Fruit fly (Drosophila melanogaster): ENCODE measurements around the gene CG11504.

Gene CG11504

dm6 chr3R:30005332-30005979 is 7.8 kb downstream of the CG11504 start:
- TF ChIP-seq Dad (GFP tag; optimal IDR thresholded peaks at IDR 0.05) (no peak), CG4730 (GFP tag; IDR thresholded peaks at IDR 0.05) (no peak), ewg (GFP tag; optimal IDR thresholded peaks at IDR 0.05) (peak; percentile 4), CG17612 (GFP tag; IDR thresholded peaks at IDR 0.05) (no peak), pita (GFP tag; optimal IDR thresholded peaks at IDR 0.05) (no peak), bowl (GFP tag; IDR thresholded peaks at IDR 0.05) (no peak), Dfd (GFP tag; optimal IDR thresholded peaks at IDR 0.05) (no peak), run (tag; optimal IDR thresholded peaks at IDR 0.05) (no peak), Drgx (GFP tag; IDR thresholded peaks at IDR 0.05) (peak; percentile 50), nom (GFP tag; optimal IDR thresholded peaks at IDR 0.05) (peak; percentile 92), CG15696 (tag; optimal IDR thresholded peaks at IDR 0.05) (no peak), CG8359 (GFP tag; optimal IDR thresholded peaks at IDR 0.05; ENCODE audit: borderline replicate concordance) (no peak), BtbVII (GFP tag; optimal IDR thresholded peaks at IDR 0.05) (no peak), nmo (GFP tag; optimal IDR thresholded peaks at IDR 0.05) (no peak), sqz (GFP tag; optimal IDR thresholded peaks at IDR 0.05) (peak; percentile 31), Fer3 (tag; optimal IDR thresholded peaks at IDR 0.05) (no peak), Lim3 (GFP tag; IDR thresholded peaks at IDR 0.05) (no peak), CG12071 (GFP tag; optimal IDR thresholded peaks at IDR 0.05) (no peak), bsh (GFP tag; optimal IDR thresholded peaks at IDR 0.05) (peak in 1 of 2 experiments; percentile 62), CG32772 (GFP tag; IDR thresholded peaks at IDR 0.05) (no peak), CG12942 (GFP tag; optimal IDR thresholded peaks at IDR 0.05) (no peak), Six4 (GFP tag; optimal IDR thresholded peaks at IDR 0.05) (no peak), Doc2 (GFP tag; IDR thresholded peaks at IDR 0.05) (no peak), Jarid2 (GFP tag; optimal IDR thresholded peaks at IDR 0.05) (no peak), CG12769 (tag; optimal IDR thresholded peaks at IDR 0.05) (no peak), ap (GFP tag; IDR thresholded peaks at IDR 0.05) (no peak), CG17802 (tag; optimal IDR thresholded peaks at IDR 0.05) (no peak), CG10462 (GFP tag; optimal IDR thresholded peaks at IDR 0.05) (no peak), CG7372 (GFP tag; IDR thresholded peaks at IDR 0.05) (no peak), CG4854 (GFP tag; optimal IDR thresholded peaks at IDR 0.05) (no peak), CG8290 (GFP tag; optimal IDR thresholded peaks at IDR 0.05) (no peak), CG8290 (tag; optimal IDR thresholded peaks at IDR 0.05) (no peak), CG17359 (tag; optimal IDR thresholded peaks at IDR 0.05) (peak; percentile 86), Nf-YA (GFP tag; IDR thresholded peaks at IDR 0.05) (no peak), stc (GFP tag; IDR thresholded peaks at IDR 0.05) (no peak), pfk (GFP tag; optimal IDR thresholded peaks at IDR 0.05) (no peak), nerfin-1 (tag; optimal IDR thresholded peaks at IDR 0.05) (no peak), croc (GFP tag; conservative IDR thresholded peaks at IDR 0.05) (no peak), pnt (GFP tag; optimal IDR thresholded peaks at IDR 0.05) (no peak), caup (GFP tag; optimal IDR thresholded peaks at IDR 0.05; ENCODE audit: severe bottlenecking) (no peak)

DNA sequence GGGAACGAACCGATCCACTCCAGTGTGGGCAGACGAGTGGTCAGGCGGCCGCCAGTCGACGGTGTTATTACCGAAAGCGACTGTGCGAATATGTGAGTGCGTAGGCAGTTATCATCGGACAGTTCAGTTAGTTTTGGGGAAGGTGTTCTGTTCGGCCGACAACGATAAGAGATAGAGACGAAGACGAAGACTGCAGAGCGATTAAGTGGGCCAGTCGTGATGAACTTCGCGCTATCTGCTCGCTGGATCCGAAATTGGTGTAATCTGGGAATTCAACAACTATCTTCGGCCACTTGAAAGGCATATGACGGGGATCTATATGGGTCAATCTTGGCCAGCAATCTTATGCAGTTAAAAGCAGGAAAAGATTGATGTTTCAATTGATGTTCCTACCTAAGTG is 11.5 kb downstream of the CG11504 start, which contains the start of gene CG7912:
TSS of gene CG7912 (minus strand) at position 17 of the 400 bp plus-strand sequence.
- TF ChIP-seq tup (GFP tag; optimal IDR thresholded peaks at IDR 0.05) (no peak), Deaf1 (tag; optimal IDR thresholded peaks at IDR 0.05) (peak; percentile 53), mirr (GFP tag; optimal IDR thresholded peaks at IDR 0.05) (peak; percentile 75), pho (GFP tag; optimal IDR thresholded peaks at IDR 0.05) (no peak), Hey (tag; optimal IDR thresholded peaks at IDR 0.05) (peak; percentile 63), sisA (GFP tag; IDR thresholded peaks at IDR 0.05) (no peak), CG13287 (GFP tag; IDR thresholded peaks at IDR 0.05; ENCODE audit: partially characterized antibody) (no peak), sim (GFP tag; IDR thresholded peaks at IDR 0.05) (no peak), sima (GFP tag; optimal IDR thresholded peaks at IDR 0.05) (no peak), CkIIα-i1 (GFP tag; IDR thresholded peaks at IDR 0.05) (no peak), cwo (GFP tag; optimal IDR thresholded peaks at IDR 0.05) (peak; percentile 20), exex (tag; optimal IDR thresholded peaks at IDR 0.05) (peak; percentile 88), sd (tag; optimal IDR thresholded peaks at IDR 0.05) (peak; percentile 8)
